Fruit fly (Drosophila melanogaster) whole organism, embryonic: Measurements from ENCODE around the gene Rab3-GAP.

Experiments used
- CG10321 ChIP-seq: fragments of 200-800 bp; sonication (Bioruptor generic); IDR thresholded peaks from 2 replicates; pipeline ENCODE4 v1.3.6; 2022; ENCODE audit warnings: missing biosample characterization, missing genetic modification characterization
- CG11456 ChIP-seq: fragments of 200-800 bp; sonication (Bioruptor generic); IDR thresholded peaks from 3 replicates; pipeline ENCODE4 v1.3.6; 2022; ENCODE audit warnings: missing biosample characterization, missing genetic modification characterization
- CG12299 ChIP-seq: fragments of 200-800 bp; sonication (Bioruptor generic); optimal IDR thresholded peaks from 2 replicates; lab custom pipeline; 2018; ENCODE audit warnings: missing biosample characterization, mild to moderate bottlenecking, missing genetic modification characterization
- CG13424 ChIP-seq: fragments of 200-800 bp; sonication (Bioruptor generic); optimal IDR thresholded peaks from 2 replicates; lab custom pipeline; 2019; ENCODE audit warnings: missing biosample characterization, mild to moderate bottlenecking, missing genetic modification characterization, moderate library complexity
- CG13624 ChIP-seq: fragments of 200-800 bp; sonication (Bioruptor generic); optimal IDR thresholded peaks from 2 replicates; lab custom pipeline; 2016; ENCODE audit warnings: missing biosample characterization, missing genetic modification characterization
- CG15073 ChIP-seq: fragments of 200-800 bp; sonication (Bioruptor generic); optimal IDR thresholded peaks from 2 replicates; lab custom pipeline; 2016; ENCODE audit warnings: missing biosample characterization, missing genetic modification characterization
- CG15696 ChIP-seq: fragments of 200-800 bp; sonication (Bioruptor generic); optimal IDR thresholded peaks from 2 replicates; lab custom pipeline; 2019; ENCODE audit warnings: missing biosample characterization, mild to moderate bottlenecking, missing genetic modification characterization, moderate library complexity
- CG1602 ChIP-seq: fragments of 200-800 bp; sonication (Bioruptor generic); optimal IDR thresholded peaks from 3 replicates; lab custom pipeline; 2016; ENCODE audit warnings: missing biosample characterization, missing genetic modification characterization
- CG2202 ChIP-seq: fragments of 200-800 bp; sonication (Bioruptor generic); optimal IDR thresholded peaks from 2 replicates; lab custom pipeline; 2018; ENCODE audit warnings: missing biosample characterization, mild to moderate bottlenecking, missing genetic modification characterization
- CG30020 ChIP-seq: fragments of 200-800 bp; optimal IDR thresholded peaks from 2 replicates; lab custom pipeline; 2019; ENCODE audit warnings: missing biosample characterization, mild to moderate bottlenecking, missing genetic modification characterization, moderate library complexity
- CG30431 ChIP-seq: fragments of 200-800 bp; sonication (Bioruptor generic); optimal IDR thresholded peaks from 2 replicates; lab custom pipeline; 2017; ENCODE audit warnings: missing biosample characterization, missing genetic modification characterization
- CG4854 ChIP-seq: fragments of 200-800 bp; sonication (Bioruptor generic); optimal IDR thresholded peaks from 2 replicates; lab custom pipeline; 2016; ENCODE audit warnings: missing biosample characterization, missing genetic modification characterization, inconsistent platforms
- CG6175 ChIP-seq: fragments of 200-800 bp; sonication (Bioruptor generic); IDR thresholded peaks from 3 replicates; pipeline ENCODE4 v1.3.6; 2022; ENCODE audit warnings: missing biosample characterization, missing genetic modification characterization
- CHES-1-like ChIP-seq: fragments of 200-800 bp; sonication (Bioruptor generic); optimal IDR thresholded peaks from 2 replicates; lab custom pipeline; 2016; ENCODE audit warnings: missing biosample characterization, missing genetic modification characterization
- CrebB ChIP-seq: fragments of 200-800 bp; sonication (Bioruptor generic); optimal IDR thresholded peaks from 3 replicates; lab custom pipeline; 2018; ENCODE audit warnings: missing biosample characterization, mild to moderate bottlenecking, missing genetic modification characterization
- D19B ChIP-seq: fragments of 200-800 bp; sonication (Bioruptor generic); optimal IDR thresholded peaks from 2 replicates; lab custom pipeline; 2017; ENCODE audit warnings: missing biosample characterization, mild to moderate bottlenecking, missing genetic modification characterization
- Doc3 ChIP-seq: fragments of 200-800 bp; sonication (Bioruptor generic); IDR thresholded peaks from 3 replicates; pipeline ENCODE4 v1.3.6; 2022; ENCODE audit warnings: missing biosample characterization, missing genetic modification characterization; ENCODE audit not compliant: partially characterized antibody
- Dp ChIP-seq: fragments of 200-800 bp; sonication (Bioruptor generic); optimal IDR thresholded peaks from 2 replicates; lab custom pipeline; 2018; ENCODE audit warnings: missing biosample characterization, mild to moderate bottlenecking, missing genetic modification characterization, moderate library complexity
- Ets65A ChIP-seq: fragments of 200-800 bp; sonication (Bioruptor generic); peaks from one replicate; lab custom pipeline; 2016; ENCODE audit warnings: missing biosample characterization, missing genetic modification characterization
- Hsf ChIP-seq: fragments of 200-800 bp; sonication (Bioruptor generic); optimal IDR thresholded peaks from 3 replicates; lab custom pipeline; 2016; ENCODE audit warnings: missing biosample characterization, missing genetic modification characterization
- Jarid2 ChIP-seq: fragments of 200-800 bp; sonication (Bioruptor generic); optimal IDR thresholded peaks from 3 replicates; lab custom pipeline; 2017; ENCODE audit warnings: mild to moderate bottlenecking, missing biosample characterization, missing genetic modification reagents, missing genetic modification characterization
- Med ChIP-seq: fragments of 200-800 bp; sonication (Bioruptor generic); peaks from one replicate; lab custom pipeline; 2016; ENCODE audit warnings: missing biosample characterization, missing genetic modification characterization, mild to moderate bottlenecking, inconsistent platforms, moderate library complexity
- Optix ChIP-seq: fragments of 200-800 bp; sonication (Bioruptor generic); IDR thresholded peaks from 3 replicates; pipeline ENCODE4 v1.3.6; 2022; ENCODE audit warnings: missing biosample characterization, missing genetic modification characterization
- Sry-δ ChIP-seq: fragments of 200-800 bp; sonication (Bioruptor generic); optimal IDR thresholded peaks from 2 replicates; lab custom pipeline; 2016; ENCODE audit warnings: missing biosample characterization, missing genetic modification characterization
- ab ChIP-seq: fragments of 200-800 bp; sonication (Bioruptor generic); optimal IDR thresholded peaks from 2 replicates; lab custom pipeline; 2016; ENCODE audit warnings: missing biosample characterization, missing genetic modification characterization
- ap ChIP-seq: fragments of 200-800 bp; sonication (Bioruptor generic); IDR thresholded peaks from 2 replicates; pipeline ENCODE4 v1.3.6; 2022; ENCODE audit warnings: missing biosample characterization, missing genetic modification characterization
- ara ChIP-seq: fragments of 200-800 bp; sonication (Bioruptor generic); IDR thresholded peaks from 2 replicates; pipeline ENCODE4 v1.3.6; 2022; ENCODE audit warnings: missing biosample characterization, missing genetic modification characterization
- bab2 ChIP-seq: fragments of 200-800 bp; sonication (Bioruptor generic); optimal IDR thresholded peaks from 2 replicates; lab custom pipeline; 2016; ENCODE audit warnings: missing biosample characterization, missing genetic modification characterization
- crol ChIP-seq: fragments of 200-800 bp; sonication (Bioruptor generic); IDR thresholded peaks from 2 replicates; pipeline ENCODE4 v1.3.6; 2022; ENCODE audit warnings: missing biosample characterization, missing genetic modification characterization
- disco-r ChIP-seq: fragments of 200-800 bp; sonication (Bioruptor generic); optimal IDR thresholded peaks from 2 replicates; lab custom pipeline; 2016; ENCODE audit warnings: missing biosample characterization, missing genetic modification characterization
- fd102C ChIP-seq: fragments of 200-800 bp; sonication (Bioruptor generic); optimal IDR thresholded peaks from 2 replicates; lab custom pipeline; 2018; ENCODE audit warnings: missing biosample characterization, mild to moderate bottlenecking, missing genetic modification characterization, moderate library complexity
- fd3F ChIP-seq: fragments of 200-800 bp; sonication (Bioruptor generic); optimal IDR thresholded peaks from 2 replicates; lab custom pipeline; 2018; ENCODE audit warnings: missing biosample characterization, mild to moderate bottlenecking, missing genetic modification characterization, moderate library complexity
- grn ChIP-seq: fragments of 200-800 bp; sonication (Bioruptor generic); optimal IDR thresholded peaks from 3 replicates; lab custom pipeline; 2017; ENCODE audit warnings: missing biosample characterization, missing genetic modification characterization
- ind ChIP-seq: fragments of 200-800 bp; sonication (Bioruptor generic); optimal IDR thresholded peaks from 3 replicates; lab custom pipeline; 2016; ENCODE audit warnings: missing biosample characterization, missing genetic modification characterization
- kay ChIP-seq: fragments of 200-800 bp; sonication (Bioruptor generic); optimal IDR thresholded peaks from 2 replicates; lab custom pipeline; 2016; ENCODE audit warnings: missing biosample characterization, missing genetic modification characterization
- knrl ChIP-seq: fragments of 200-800 bp; sonication (Bioruptor generic); IDR thresholded peaks from 3 replicates; pipeline ENCODE4 v1.3.6; 2022; ENCODE audit warnings: missing biosample characterization, missing genetic modification characterization; ENCODE audit not compliant: partially characterized antibody
- lbe ChIP-seq: fragments of 200-800 bp; sonication (Bioruptor generic); optimal IDR thresholded peaks from 2 replicates; lab custom pipeline; 2016; ENCODE audit warnings: missing biosample characterization, mild to moderate bottlenecking, missing genetic modification characterization
- lmd ChIP-seq: fragments of 200-800 bp; sonication (Bioruptor generic); IDR thresholded peaks from 2 replicates; pipeline ENCODE4 v1.3.6; 2022; ENCODE audit warnings: missing biosample characterization, missing genetic modification characterization
- sd ChIP-seq: fragments of 200-800 bp; sonication (Bioruptor generic); optimal IDR thresholded peaks from 3 replicates; lab custom pipeline; 2018; ENCODE audit warnings: missing biosample characterization, mild to moderate bottlenecking, missing genetic modification characterization, moderate library complexity
- sens ChIP-seq: fragments of 200-800 bp; sonication (Bioruptor generic); peaks from one replicate; lab custom pipeline; 2016; ENCODE audit warnings: missing biosample characterization, missing genetic modification characterization
- tgo ChIP-seq: fragments of 200-800 bp; sonication (Bioruptor generic); IDR thresholded peaks from 3 replicates; pipeline ENCODE4 v1.3.6; 2022; ENCODE audit warnings: missing biosample characterization, missing genetic modification characterization
- tll ChIP-seq, 2 experiments: fragments of 200-800 bp in 1 of 2; fragments of >200 bp in 1 of 2; sonication (Bioruptor generic) in 1 of 2; optimal IDR thresholded peaks; 2 replicates each; lab custom pipeline; 2017 to 2019; ENCODE audit warnings: missing biosample characterization in 2 of 2, missing genetic modification characterization in 2 of 2, mild to moderate bottlenecking in 1 of 2, moderate library complexity in 1 of 2
- twi ChIP-seq: fragments of 200-800 bp; optimal IDR thresholded peaks from 2 replicates; lab custom pipeline; 2019; ENCODE audit warnings: missing biosample characterization, mild to moderate bottlenecking, missing genetic modification characterization, moderate library complexity
- tx ChIP-seq: fragments of 200-800 bp; sonication (Bioruptor generic); optimal IDR thresholded peaks from 2 replicates; lab custom pipeline; 2016; ENCODE audit warnings: missing biosample characterization, missing genetic modification characterization
- zf30C ChIP-seq: fragments of 200-800 bp; sonication (Bioruptor generic); optimal IDR thresholded peaks from 3 replicates; lab custom pipeline; 2018; ENCODE audit warnings: missing biosample characterization, mild to moderate bottlenecking, missing genetic modification characterization

Rab3-GAP gene

DNA sequence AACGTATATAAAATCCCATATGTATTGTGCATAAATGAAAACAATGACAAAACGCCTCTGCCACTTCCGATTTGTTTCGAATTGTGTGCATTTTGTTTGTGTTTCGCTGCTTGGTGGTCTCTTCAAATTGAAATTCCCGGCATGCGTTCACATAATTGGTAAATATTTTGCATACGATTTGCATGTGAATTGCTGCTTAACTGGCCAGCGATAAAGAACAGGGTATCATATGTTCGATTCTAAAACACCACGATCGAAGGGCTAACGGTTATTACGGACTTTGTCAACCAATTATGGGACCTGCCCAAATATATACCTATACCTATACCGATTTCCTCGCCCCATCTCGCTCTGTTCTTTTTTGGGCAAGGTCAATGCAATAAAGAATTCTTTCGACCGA, 34.9 kb downstream of the Rab3-GAP start (continued):
- no peak for TF ChIP-seq disco-r (GFP tag; lab: Kevin White, UChicago)
- TF ChIP-seq bab2 (GFP tag; lab: Kevin White, UChicago) = no peak
- no peak for TF ChIP-seq CG12299 (tag; lab: Kevin White, UChicago)
- peak; percentile 46 for TF ChIP-seq D19B (GFP tag; lab: Kevin White, UChicago)
- no peak for TF ChIP-seq ind
- TF ChIP-seq Sry-δ = no peak
- no peak for TF ChIP-seq CG10321 (GFP tag; lab: Robert Waterston, UW)
- peak; percentile 24 for TF ChIP-seq sens (GFP tag; lab: Kevin White, UChicago)
- TF ChIP-seq CG11456 (GFP tag; lab: Robert Waterston, UW) = 0 out of 3 replicates have a peak, but pooled peaks have one; percentile 21
- peak; percentile 50 for TF ChIP-seq sd (tag; lab: Kevin White, UChicago)

DNA sequence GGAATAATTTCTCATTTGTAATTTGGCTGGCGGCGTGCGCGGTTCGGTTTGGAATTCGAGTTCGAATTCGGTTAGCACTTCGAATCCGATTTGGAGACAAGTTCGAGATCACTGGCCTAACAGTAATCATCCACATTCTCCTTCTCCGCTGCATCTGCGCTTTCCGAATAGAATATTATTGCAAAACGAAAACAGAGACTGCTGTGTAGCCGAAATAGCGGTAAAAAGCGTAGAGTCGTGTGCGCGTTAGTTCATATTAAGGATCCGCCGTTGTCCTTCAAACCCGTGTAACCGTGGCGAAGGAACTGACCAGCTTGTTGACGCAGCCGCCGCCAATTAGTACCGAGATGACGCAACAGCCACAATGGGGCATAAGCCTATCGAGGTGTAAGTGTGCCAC, 35.5 kb downstream of the Rab3-GAP start, which contains the start of gene dmGlut:
Gene dmGlut (plus strand): TSS at position 4 of the 400 bp plus-strand sequence.
- TF ChIP-seq Jarid2 (peak; percentile 23), tx (GFP tag; lab: Kevin White, UChicago) (no peak), Med (peak; percentile 42), ara (GFP tag; lab: Robert Waterston, UW) (0 out of 2 replicates have a peak, but pooled peaks have one; percentile 5), Optix (0 out of 3 replicates have a peak, but pooled peaks have one; percentile 19), Ets65A (GFP tag; lab: Kevin White, UChicago) (peak; percentile 64), zf30C (GFP tag; lab: Kevin White, UChicago) (no peak), lbe (GFP tag; lab: Kevin White, UChicago) (no peak)
- TF ChIP-seq, all 482 proteins: peak for 5

DNA sequence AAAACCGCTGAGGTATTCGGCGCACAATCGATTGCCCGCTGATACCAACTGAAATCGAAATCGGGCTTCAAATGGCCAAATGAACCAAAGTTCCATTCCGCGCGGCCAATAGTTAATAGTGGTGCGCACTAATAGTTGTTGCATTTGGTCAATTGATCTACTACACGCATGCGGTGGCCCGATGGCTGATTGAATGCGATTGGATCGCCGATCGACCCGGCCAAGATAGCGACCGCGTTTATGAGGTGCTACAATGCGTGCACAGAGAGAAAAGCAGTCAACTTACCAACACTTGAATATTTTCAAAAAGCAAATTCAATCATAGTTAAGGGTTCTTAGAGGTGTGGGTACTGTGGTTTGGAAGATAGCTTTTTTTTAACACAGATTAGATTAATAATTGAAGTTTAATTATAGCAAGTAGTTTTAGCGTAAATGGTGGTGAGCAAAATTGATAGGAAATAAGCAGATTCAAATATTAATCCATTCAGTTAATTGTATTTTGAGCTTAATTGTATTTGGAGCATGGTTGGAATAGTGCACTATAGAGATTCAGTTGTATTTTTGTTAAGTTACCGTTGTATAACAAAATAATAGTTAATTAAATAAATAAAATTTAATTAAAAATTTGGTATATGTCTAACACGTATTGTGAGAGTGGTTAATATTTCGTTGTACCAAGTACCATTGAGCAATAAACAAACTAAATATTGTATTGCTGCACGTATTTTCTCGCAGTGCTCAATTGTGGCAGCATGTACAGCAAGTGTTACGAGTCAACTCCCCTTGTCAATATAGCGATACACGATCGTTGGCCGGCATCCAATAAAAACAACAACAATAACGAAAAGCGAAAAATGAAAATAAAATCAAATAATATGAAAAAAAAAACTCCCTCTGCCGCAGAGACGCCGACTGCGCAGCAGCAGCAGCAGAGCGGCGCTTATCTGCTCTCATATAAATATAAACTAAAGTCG, 36.2 kb downstream of the Rab3-GAP start:
- no peak for TF ChIP-seq fd102C (GFP tag; lab: Kevin White, UChicago)
- peak; percentile 4 for TF ChIP-seq fd3F (GFP tag; lab: Kevin White, UChicago)
- TF ChIP-seq CG30431 = peak; percentile 60
- TF ChIP-seq CG15696 (tag; lab: Kevin White, UChicago) = no peak
- TF ChIP-seq CG13424 (tag; lab: Kevin White, UChicago) = peak; percentile 67
- TF ChIP-seq CrebB = no peak
- peak; percentile 38 for TF ChIP-seq ind
- TF ChIP-seq CHES-1-like (GFP tag; lab: Kevin White, UChicago) = peak; percentile 31
- TF ChIP-seq crol (GFP tag; lab: Robert Waterston, UW) = peak; percentile 31; the same call in 1 of the 2 replicates
- TF ChIP-seq CG4854 (GFP tag; lab: Kevin White, UChicago) = no peak
- TF ChIP-seq CG15073 (GFP tag; lab: Kevin White, UChicago) = peak; percentile 28
- TF ChIP-seq CG2202 = no peak
- TF ChIP-seq tgo (GFP tag; lab: Robert Waterston, UW) = peak; percentile 55
- TF ChIP-seq kay (GFP tag; lab: Kevin White, UChicago) = no peak
- peak; percentile 3 for TF ChIP-seq Dp (GFP tag; lab: Kevin White, UChicago)
- TF ChIP-seq CG6175 = peak; percentile 42; the same call in 1 of the 3 replicates
- TF ChIP-seq D19B (GFP tag; lab: Kevin White, UChicago) = no peak
- TF ChIP-seq Doc3 (GFP tag; lab: Robert Waterston, UW) = 0 out of 3 replicates have a peak, but pooled peaks have one; percentile 21
- no peak for TF ChIP-seq tll (GFP tag; optimal IDR thresholded peaks at IDR 0.05; lab: Kevin White, UChicago)
- peak; percentile 62 for TF ChIP-seq lmd (GFP tag; lab: Robert Waterston, UW)
- TF ChIP-seq grn (GFP tag; lab: Kevin White, UChicago) = peak; percentile 95
- no peak for TF ChIP-seq ab (GFP tag; lab: Kevin White, UChicago)
- peak; percentile 41 for TF ChIP-seq zf30C (GFP tag; lab: Kevin White, UChicago)
- peak; percentile 52 for TF ChIP-seq Hsf
- peak; percentile 27 for TF ChIP-seq bab2 (GFP tag; lab: Kevin White, UChicago)
- TF ChIP-seq ap (GFP tag; lab: Robert Waterston, UW) = no peak
- TF ChIP-seq CG30020 (tag; lab: Kevin White, UChicago) = peak; percentile 11
- TF ChIP-seq CG13624 (GFP tag; lab: Kevin White, UChicago) = no peak
- TF ChIP-seq twi (tag; lab: Kevin White, UChicago) = peak; percentile 6
- TF ChIP-seq knrl = no peak
- TF ChIP-seq CG1602 = peak; percentile 68
